Fruit fly (Drosophila melanogaster): ENCODE data around the gene Bruce.
A peak's percentile ranks its signal among the peaks of the same experiment; 100 is the strongest.

Bruce gene

dm6 chr3R:10353932-10354703, 23.0 kb upstream of the Bruce start (continued):
- TF ChIP-seq Met (GFP tag; optimal IDR thresholded peaks at IDR 0.05) (peak; percentile 29), pdm3 (GFP tag; optimal IDR thresholded peaks at IDR 0.05) (peak; percentile 33), Eip78C (GFP tag) (peak; percentile 65), ss (GFP tag; optimal IDR thresholded peaks at IDR 0.05) (no peak)

dm6 chr3R:10352844-10353243, 21.7 kb upstream of the Bruce start:
- no peak for TF ChIP-seq ss (GFP tag; optimal IDR thresholded peaks at IDR 0.05)

- TF ChIP-seq CG11762 (GFP tag; optimal IDR thresholded peaks at IDR 0.05; ENCODE audit: insufficient read depth) (peak; percentile 71), topi (GFP tag; optimal IDR thresholded peaks at IDR 0.05) (peak; percentile 44), CG31627 (GFP tag; optimal IDR thresholded peaks at IDR 0.05) (peak; percentile 8), CG6276 (GFP tag; optimal IDR thresholded peaks at IDR 0.05) (peak; percentile 98), OdsH (GFP tag; optimal IDR thresholded peaks at IDR 0.05) (peak; percentile 86), cyc (GFP tag; optimal IDR thresholded peaks at IDR 0.05) (no peak), fkh (GFP tag; optimal IDR thresholded peaks at IDR 0.05) (peak; percentile 72), CG3032 (tag; optimal IDR thresholded peaks at IDR 0.05) (peak; percentile 99), Hr39 (GFP tag; optimal IDR thresholded peaks at IDR 0.05) (no peak), Sox15 (GFP tag; optimal IDR thresholded peaks at IDR 0.05) (no peak), CG34406 (GFP tag; optimal IDR thresholded peaks at IDR 0.05) (peak; percentile 81), fd85E (GFP tag; optimal IDR thresholded peaks at IDR 0.05) (peak; percentile 77), ss (GFP tag; optimal IDR thresholded peaks at IDR 0.05) (peak; percentile 99), CG6163 (GFP tag; IDR thresholded peaks at IDR 0.05) (no peak), Hr4 (GFP tag; optimal IDR thresholded peaks at IDR 0.05) (peak; percentile 83), CG1621 (tag; optimal IDR thresholded peaks at IDR 0.05) (peak; percentile 99), vri (GFP tag; optimal IDR thresholded peaks at IDR 0.05) (peak; percentile 75), CG6854 (GFP tag; optimal IDR thresholded peaks at IDR 0.05) (peak; percentile 98), Eip93F (GFP tag; optimal IDR thresholded peaks at IDR 0.05) (peak; percentile 8), CG10631 (GFP tag; optimal IDR thresholded peaks at IDR 0.05) (peak; percentile 79), CG11294 (GFP tag; IDR thresholded peaks at IDR 0.05) (no peak), Blimp-1 (GFP tag; optimal IDR thresholded peaks at IDR 0.05) (peak; percentile 65), CG8319 (GFP tag; optimal IDR thresholded peaks at IDR 0.05) (peak; percentile 64), Met (GFP tag; optimal IDR thresholded peaks at IDR 0.05) (peak; percentile 34), CG8119 (GFP tag; IDR thresholded peaks at IDR 0.05) (no peak), spab (GFP tag; optimal IDR thresholded peaks at IDR 0.05) (peak; percentile 99), CG4318 (GFP tag; optimal IDR thresholded peaks at IDR 0.05) (peak; percentile 65), Gug (GFP tag; IDR thresholded peaks at IDR 0.05) (no peak), CG10669 (GFP tag; optimal IDR thresholded peaks at IDR 0.05) (peak; percentile 98), svp (GFP tag) (peak; percentile 68), esn (GFP tag; optimal IDR thresholded peaks at IDR 0.05) (peak; percentile 0), acj6 (GFP tag; optimal IDR thresholded peaks at IDR 0.05) (peak; percentile 65), achi (GFP tag; optimal IDR thresholded peaks at IDR 0.05) (peak; percentile 82), Lpt (GFP tag; optimal IDR thresholded peaks at IDR 0.05) (peak; percentile 95), CG32006 (GFP tag; optimal IDR thresholded peaks at IDR 0.05) (peak; percentile 94), CG8632 (GFP tag; optimal IDR thresholded peaks at IDR 0.05) (peak; percentile 78), dsx (GFP tag; optimal IDR thresholded peaks at IDR 0.05; ENCODE audit: poor library complexity, severe bottlenecking) (peak; percentile 99), lz (GFP tag; optimal IDR thresholded peaks at IDR 0.05) (peak; percentile 12), CG6792 (GFP tag; optimal IDR thresholded peaks at IDR 0.05) (peak; percentile 77), fd59A (GFP tag; optimal IDR thresholded peaks at IDR 0.05) (peak; percentile 96), pdm3 (GFP tag; optimal IDR thresholded peaks at IDR 0.05) (peak; percentile 92), dac (GFP tag; optimal IDR thresholded peaks at IDR 0.05) (peak; percentile 99), net (GFP tag; optimal IDR thresholded peaks at IDR 0.05) (peak; percentile 93), salr (GFP tag; optimal IDR thresholded peaks at IDR 0.05) (peak; percentile 92 to 99)
These were observed 20.9 kb upstream of the Bruce start for dm6 chr3R:10351960-10352458.

Measured in whole organism, prepupa.